Fruit fly (Drosophila melanogaster): ENCODE results near the gene His2Av.

The His2Av gene

DNA sequence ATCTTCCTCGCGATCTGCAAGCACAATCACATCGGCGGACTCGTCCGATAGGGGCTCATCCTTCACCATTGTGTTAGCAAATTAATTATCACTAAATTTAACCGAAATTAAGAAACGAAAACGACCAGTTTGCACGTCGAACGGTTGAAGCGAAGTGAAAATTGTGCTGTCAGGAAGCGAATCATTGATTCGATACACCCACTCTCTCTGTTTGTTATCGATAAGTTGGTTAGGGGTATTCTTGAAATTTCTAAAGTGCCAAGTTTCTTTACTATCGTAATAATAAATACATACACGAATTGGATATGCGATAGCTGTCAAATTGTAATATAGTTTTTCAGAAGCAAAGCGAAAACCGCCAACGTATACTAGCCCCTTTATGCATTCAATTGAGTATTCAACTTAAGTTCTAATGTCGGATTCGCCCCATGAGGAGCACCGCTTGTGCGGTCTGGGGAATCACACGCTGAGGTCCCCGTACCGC is 8.9 kb downstream of the His2Av start, which contains the start of gene Rb97D:
Gene Rb97D (minus strand): TSS at position 199 of the 484 bp plus-strand sequence.
- TF ChIP-seq hkb (optimal IDR thresholded peaks at IDR 0.05) = no peak
- peak; percentile 78 for TF ChIP-seq hkb (GFP tag; IDR thresholded peaks at IDR 0.05)
- TF ChIP-seq sug (tag; optimal IDR thresholded peaks at IDR 0.05) = peak; percentile 67
- TF ChIP-seq CG1233 (GFP tag; optimal IDR thresholded peaks at IDR 0.05) = peak; percentile 31
- TF ChIP-seq ab (GFP tag; optimal IDR thresholded peaks at IDR 0.05) = no peak
- TF ChIP-seq CG6813 (GFP tag; optimal IDR thresholded peaks at IDR 0.05) = peak; percentile 19
- peak; percentile 43 for TF ChIP-seq fu2 (GFP tag; optimal IDR thresholded peaks at IDR 0.05)
- peak; percentile 45 for TF ChIP-seq CG9215 (GFP tag; IDR thresholded peaks at IDR 0.05)
- TF ChIP-seq CG6683 (GFP tag; optimal IDR thresholded peaks at IDR 0.05) = peak; percentile 15
- TF ChIP-seq CG17912 (GFP tag; optimal IDR thresholded peaks at IDR 0.05) = no peak
- peak; percentile 52 for TF ChIP-seq ttk (GFP tag; IDR thresholded peaks at IDR 0.05)
- no peak for TF ChIP-seq Dip3 (GFP tag; optimal IDR thresholded peaks at IDR 0.05)
- no peak for TF ChIP-seq Hr78 (GFP tag; optimal IDR thresholded peaks at IDR 0.05)
- no peak for TF ChIP-seq CG8478 (optimal IDR thresholded peaks at IDR 0.05)
- TF ChIP-seq Myb (GFP tag; optimal IDR thresholded peaks at IDR 0.05) = peak; percentile 50
- no peak for TF ChIP-seq tna (GFP tag; IDR thresholded peaks at IDR 0.05; ENCODE audit: partially characterized antibody)
- TF ChIP-seq CG11093 (GFP tag; IDR thresholded peaks at IDR 0.05) = 0 out of 3 replicates have a peak, but pooled peaks have one; percentile 27
- TF ChIP-seq crc (GFP tag; optimal IDR thresholded peaks at IDR 0.05) = peak; percentile 59
- peak; percentile 91 for TF ChIP-seq row (GFP tag; IDR thresholded peaks at IDR 0.05)
- TF ChIP-seq org-1 (GFP tag; optimal IDR thresholded peaks at IDR 0.05) = no peak
- peak; percentile 39 for TF ChIP-seq CG4328 (GFP tag; optimal IDR thresholded peaks at IDR 0.05)
- TF ChIP-seq CG2889 (GFP tag; IDR thresholded peaks at IDR 0.05) = no peak
- peak; percentile 65 for TF ChIP-seq CG5180 (GFP tag; optimal IDR thresholded peaks at IDR 0.05)
- TF ChIP-seq Ssrp (tag; optimal IDR thresholded peaks at IDR 0.05) = peak; percentile 63
- TF ChIP-seq CG10462 (GFP tag; optimal IDR thresholded peaks at IDR 0.05) = no peak
- peak; percentile 71 for TF ChIP-seq CG6689 (GFP tag; IDR thresholded peaks at IDR 0.05)
- peak; percentile 81 for TF ChIP-seq CG13424 (tag; optimal IDR thresholded peaks at IDR 0.05)
- peak; percentile 67 for TF ChIP-seq pum (GFP tag; optimal IDR thresholded peaks at IDR 0.05)
- no peak; the same call in 1 of the 3 replicates for TF ChIP-seq B-H1 (GFP tag; IDR thresholded peaks at IDR 0.05)
- peak; percentile 91 for TF ChIP-seq hbn (GFP tag; IDR thresholded peaks at IDR 0.05; ENCODE audit: partially characterized antibody)
- TF ChIP-seq CG15011 (GFP tag; optimal IDR thresholded peaks at IDR 0.05) = no peak
- TF ChIP-seq Doc2 (GFP tag; IDR thresholded peaks at IDR 0.05) = no peak
- no peak for TF ChIP-seq Vsx1 (GFP tag; optimal IDR thresholded peaks at IDR 0.05)
- TF ChIP-seq BEAF-32 (GFP tag; optimal IDR thresholded peaks at IDR 0.05) = peak; percentile 84
- no peak for TF ChIP-seq TFAM (GFP tag; optimal IDR thresholded peaks at IDR 0.05)
- TF ChIP-seq Rfx (GFP tag; IDR thresholded peaks at IDR 0.05) = peak; percentile 85
- TF ChIP-seq luna (GFP tag; optimal IDR thresholded peaks at IDR 0.05) = peak; percentile 67
- TF ChIP-seq gsb (GFP tag; IDR thresholded peaks at IDR 0.05) = peak; percentile 61
- peak; percentile 65 for TF ChIP-seq CG10209 (GFP tag; optimal IDR thresholded peaks at IDR 0.05)
- peak; percentile 34 for TF ChIP-seq CG3163 (GFP tag; optimal IDR thresholded peaks at IDR 0.05)
- TF ChIP-seq usp (GFP tag; optimal IDR thresholded peaks at IDR 0.05) = no peak
- no peak for TF ChIP-seq Nf-YA (GFP tag; IDR thresholded peaks at IDR 0.05)
- TF ChIP-seq CG4854 (GFP tag; optimal IDR thresholded peaks at IDR 0.05) = peak; percentile 34
- no peak for TF ChIP-seq toy (GFP tag; IDR thresholded peaks at IDR 0.05)
- peak; percentile 62 for TF ChIP-seq Chrac-16 (GFP tag; optimal IDR thresholded peaks at IDR 0.05)
- TF ChIP-seq sim (GFP tag; IDR thresholded peaks at IDR 0.05) = no peak
- peak; percentile 70 for TF ChIP-seq dmrt11E (tag; optimal IDR thresholded peaks at IDR 0.05)
- TF ChIP-seq Stat92E (GFP tag; optimal IDR thresholded peaks at IDR 0.05) = no peak
- no peak for TF ChIP-seq dan (GFP tag; IDR thresholded peaks at IDR 0.05)
- no peak for TF ChIP-seq CG15073 (GFP tag; optimal IDR thresholded peaks at IDR 0.05)
- no peak for TF ChIP-seq CG4707 (GFP tag; optimal IDR thresholded peaks at IDR 0.05)
